Worm (Caenorhabditis elegans) whole organism, L4 larva: ENCODE measurements around the gene frm-3.

Experiments
- F26F4.8 ChIP-seq: fragments of 200-800 bp; sonication (Bioruptor generic); conservative IDR thresholded peaks from 2 replicates; pipeline ENCODE4 v1.3.6; 2022; ENCODE audit warnings: missing genetic modification characterization, missing compliant biosample characterization
- R02D3.7 ChIP-seq: fragments of 150-350 bp; sonication (generic microtip); optimal IDR thresholded peaks from 3 replicates; lab custom pipeline; 2014; ENCODE audit warnings: missing biosample characterization, missing genetic modification characterization
- Y5F2A.4 ChIP-seq: fragments of 200-800 bp; sonication (Bioruptor generic); optimal IDR thresholded peaks from 2 replicates; lab custom pipeline; 2018; ENCODE audit warnings: mild to moderate bottlenecking, missing genetic modification characterization, missing compliant biosample characterization
- Y75B8A.6 ChIP-seq: fragments of 200-800 bp; sonication (Bioruptor generic); IDR thresholded peaks from 2 replicates; pipeline ENCODE4 v1.3.6; 2022; ENCODE audit warnings: missing genetic modification reagents, missing genetic modification characterization, missing compliant biosample characterization
- aha-1 ChIP-seq: fragments of 150-350 bp; peaks from one replicate; lab custom pipeline; 2014; ENCODE audit warnings: missing biosample characterization, missing genetic modification characterization
- ama-1 ChIP-seq: fragments of 150-350 bp; optimal IDR thresholded peaks from 2 replicates; lab custom pipeline; 2014; ENCODE audit warnings: inconsistent platforms, mixed read lengths
- attf-4 ChIP-seq: sonication (generic microtip); optimal IDR thresholded peaks from 3 replicates; lab custom pipeline; 2017; ENCODE audit warnings: missing biosample characterization, missing genetic modification characterization
- ceh-20 ChIP-seq: fragments of 200-800 bp; sonication (Bioruptor generic); IDR thresholded peaks from 2 replicates; pipeline ENCODE4 v1.3.6; 2022; ENCODE audit warnings: missing genetic modification reagents, missing genetic modification characterization, missing compliant biosample characterization
- ceh-28 ChIP-seq: fragments of 150-350 bp; optimal IDR thresholded peaks from 2 replicates; lab custom pipeline; 2014; ENCODE audit warnings: missing biosample characterization, missing genetic modification reagents, missing genetic modification characterization
- ces-1 ChIP-seq: fragments of 150-350 bp; sonication (generic microtip); optimal IDR thresholded peaks from 4 replicates; lab custom pipeline; 2014; ENCODE audit warnings: missing biosample characterization, missing genetic modification reagents, missing genetic modification characterization
- daf-16 ChIP-seq, 3 experiments: sonication (generic microtip); optimal IDR thresholded peaks; 2 replicates each; lab custom pipeline; 2016 to 2017; ENCODE audit warnings: missing genetic modification characterization in 3 of 3, missing genetic modification reagents in 3 of 3, mild to moderate bottlenecking in 2 of 3, missing compliant biosample characterization in 2 of 3, missing biosample characterization in 1 of 3, moderate library complexity in 1 of 3
- daf-19 ChIP-seq: fragments of 200-800 bp; sonication (Bioruptor generic); conservative IDR thresholded peaks from 2 replicates; pipeline ENCODE4 v1.3.6; 2022; ENCODE audit warnings: missing genetic modification characterization, missing compliant biosample characterization
- dmd-6 ChIP-seq: fragments of 200-800 bp; sonication (Bioruptor generic); IDR thresholded peaks from 2 replicates; pipeline ENCODE4 v1.3.6; 2022; ENCODE audit warnings: missing genetic modification reagents, missing genetic modification characterization, missing compliant biosample characterization
- dmd-8 ChIP-seq: fragments of 200-800 bp; sonication (Bioruptor generic); IDR thresholded peaks from 2 replicates; pipeline ENCODE4 v1.3.6; 2022; ENCODE audit warnings: missing genetic modification characterization, missing compliant biosample characterization
- fos-1 ChIP-seq: fragments of 150-350 bp; optimal IDR thresholded peaks from 2 replicates; lab custom pipeline; 2014; ENCODE audit warnings: missing biosample characterization, missing genetic modification characterization
- gei-8 ChIP-seq: fragments of 200-800 bp; sonication (Bioruptor generic); optimal IDR thresholded peaks from 2 replicates; lab custom pipeline; 2018; ENCODE audit warnings: mild to moderate bottlenecking, missing genetic modification characterization, missing compliant biosample characterization
- hlh-30 ChIP-seq: sonication (generic microtip); optimal IDR thresholded peaks from 2 replicates; lab custom pipeline; 2017; ENCODE audit warnings: antibody characterized with exemption, mild to moderate bottlenecking, missing genetic modification characterization, missing compliant biosample characterization; ENCODE audit not compliant: insufficient read depth
- lim-7 ChIP-seq: fragments of 200-800 bp; sonication (Bioruptor generic); IDR thresholded peaks from 2 replicates; pipeline ENCODE4 v1.3.6; 2022; ENCODE audit warnings: missing genetic modification characterization, missing compliant biosample characterization
- lin-1 ChIP-seq: fragments of 200-800 bp; sonication (Bioruptor generic); IDR thresholded peaks from 2 replicates; pipeline ENCODE4 v1.3.6; 2022; ENCODE audit warnings: missing genetic modification reagents, missing genetic modification characterization, missing compliant biosample characterization
- lin-15B ChIP-seq: fragments of 150-350 bp; sonication (generic microtip); optimal IDR thresholded peaks from 3 replicates; lab custom pipeline; 2014; ENCODE audit warnings: missing biosample characterization, missing genetic modification characterization
- mdl-1 ChIP-seq, 2 experiments: fragments of 150-350 bp in 1 of 2; sonication (generic microtip) in 1 of 2; optimal IDR thresholded peaks; 2 replicates each; lab custom pipeline; 2014 to 2017; ENCODE audit warnings: missing biosample characterization in 2 of 2, missing genetic modification characterization in 2 of 2
- mdt-29 ChIP-seq: fragments of 200-800 bp; sonication (Bioruptor generic); IDR thresholded peaks from 2 replicates; pipeline ENCODE4 v1.3.6; 2022; ENCODE audit warnings: missing genetic modification reagents, missing genetic modification characterization, missing compliant biosample characterization
- mxl-3 ChIP-seq: fragments of 200-800 bp; sonication (Bioruptor generic); optimal IDR thresholded peaks from 2 replicates; lab custom pipeline; 2018; ENCODE audit warnings: mild to moderate bottlenecking, missing genetic modification characterization, missing compliant biosample characterization
- nhr-25 ChIP-seq: sonication (generic microtip); optimal IDR thresholded peaks from 2 replicates; lab custom pipeline; 2017; ENCODE audit warnings: missing genetic modification characterization, mild to moderate bottlenecking, missing compliant biosample characterization, antibody characterized with exemption, moderate library complexity, borderline replicate concordance; ENCODE audit not compliant: insufficient read depth
- nhr-28 ChIP-seq: fragments of 150-350 bp; optimal IDR thresholded peaks from 2 replicates; lab custom pipeline; 2014; ENCODE audit warnings: missing biosample characterization, missing genetic modification characterization
- nhr-48 ChIP-seq: sonication (generic microtip); optimal IDR thresholded peaks from 2 replicates; lab custom pipeline; 2016; ENCODE audit warnings: mild to moderate bottlenecking, missing genetic modification characterization, missing compliant biosample characterization
- nhr-6 ChIP-seq: fragments of 150-350 bp; optimal IDR thresholded peaks from 2 replicates; lab custom pipeline; 2014; ENCODE audit warnings: missing biosample characterization, missing genetic modification characterization
- nhr-76 ChIP-seq: fragments of 150-350 bp; optimal IDR thresholded peaks from 2 replicates; lab custom pipeline; 2014; ENCODE audit warnings: missing biosample characterization, missing genetic modification characterization
- pha-4 ChIP-seq, 2 experiments: fragments of 150-350 bp in 1 of 2; fragments of 200-800 bp in 1 of 2; sonication (Bioruptor generic) in 1 of 2; IDR thresholded peaks in 1 of 2; optimal IDR thresholded peaks in 1 of 2; 2 replicates each; pipeline versions ENCODE4 v1.3.6 to Lab custom; 2014 to 2022; ENCODE audit warnings: missing genetic modification characterization in 2 of 2, missing genetic modification reagents in 2 of 2, missing biosample characterization in 1 of 2, missing compliant biosample characterization in 1 of 2
- rbr-2 ChIP-seq: sonication (generic microtip); optimal IDR thresholded peaks from 2 replicates; lab custom pipeline; 2016; ENCODE audit warnings: missing genotype, missing genetic modification characterization, missing compliant biosample characterization
- set-16 ChIP-seq: fragments of 200-800 bp; sonication (Bioruptor generic); IDR thresholded peaks from 2 replicates; pipeline ENCODE4 v1.3.6; 2022; ENCODE audit warnings: missing genetic modification reagents, missing genetic modification characterization, missing compliant biosample characterization
- skn-1 ChIP-seq: fragments of 150-350 bp; optimal IDR thresholded peaks from 2 replicates; lab custom pipeline; 2014; ENCODE audit warnings: missing biosample characterization, missing genetic modification characterization
- snpc-4 ChIP-seq: fragments of 150-350 bp; optimal IDR thresholded peaks from 2 replicates; lab custom pipeline; 2014; ENCODE audit warnings: missing biosample characterization, missing genetic modification characterization
- spr-1 ChIP-seq: sonication (generic microtip); optimal IDR thresholded peaks from 2 replicates; lab custom pipeline; 2016; ENCODE audit warnings: mild to moderate bottlenecking, missing genetic modification characterization, missing compliant biosample characterization
- unc-130 ChIP-seq: sonication (generic microtip); optimal IDR thresholded peaks from 2 replicates; lab custom pipeline; 2016; ENCODE audit warnings: missing genetic modification reagents, missing genetic modification characterization, missing compliant biosample characterization
- unc-62 ChIP-seq, 3 experiments: fragments of 150-350 bp in 1 of 3; sonication (generic microtip); optimal IDR thresholded peaks in 2 of 3; peaks in 1 of 3; 1 replicate in 1 of 3; 2 replicates in 2 of 3; lab custom pipeline; 2014 to 2017; ENCODE audit warnings: missing biosample characterization in 3 of 3, missing genetic modification characterization in 3 of 3, missing genetic modification reagents in 3 of 3, missing genotype in 1 of 3
- vab-7 ChIP-seq: fragments of 200-800 bp; sonication (Bioruptor generic); IDR thresholded peaks from 2 replicates; pipeline ENCODE4 v1.3.6; 2022; ENCODE audit warnings: missing genetic modification reagents, missing genetic modification characterization, missing compliant biosample characterization

The frm-3 gene

ce11 chrX:11533543-11534003 is 38.7 kb upstream of the frm-3 start, which contains the start of gene C35C5.8 (continued):
- TF ChIP-seq fos-1 (tag; lab: Kevin White, UChicago) = no peak
- TF ChIP-seq ces-1 (GFP tag; lab: Kevin White, UChicago) = no peak
- no peak for TF ChIP-seq nhr-76
- no peak for TF ChIP-seq dmd-8 (GFP tag; lab: Robert Waterston, UW)
- no peak for TF ChIP-seq pha-4 (GFP tag; IDR thresholded peaks at IDR 0.05; lab: Robert Waterston, UW)
- TF ChIP-seq pha-4 (tag; optimal IDR thresholded peaks at IDR 0.05; lab: Kevin White, UChicago) = no peak

ce11 chrX:11534443-11534842 is 37.9 kb upstream of the frm-3 start:
- TF ChIP-seq hlh-30 (tag; lab: Kevin White, UChicago) (peak; percentile 12), R02D3.7 (tag; lab: Kevin White, UChicago) (no peak), mxl-3 (GFP tag; lab: Kevin White, UChicago) (peak; percentile 15), dmd-6 (0 out of 2 replicates have a peak, but pooled peaks have one; percentile 11), nhr-28 (peak; percentile 28)

ce11 chrX:11536408-11536807 is 35.9 kb upstream of the frm-3 start, which contains the start of gene C35C5.9:
Gene C35C5.9 (plus strand): TSS chrX:11536568.
- TF ChIP-seq mdl-1 (tag; optimal IDR thresholded peaks at IDR 0.05; lab: Kevin White, UChicago) = peak in 1 of 2 experiments; percentile 50
- TF ChIP-seq daf-16 (GFP tag; optimal IDR thresholded peaks at IDR 0.05; lab: Kevin White, UChicago) = no peak
- TF ChIP-seq daf-16 (tag; optimal IDR thresholded peaks at IDR 0.05; lab: Kevin White, UChicago) = no peak
- no peak for TF ChIP-seq daf-19
- 0 out of 2 replicates have a peak, but pooled peaks have one; percentile 13 for TF ChIP-seq dmd-6
- TF ChIP-seq hlh-30 (tag; lab: Kevin White, UChicago) = peak; percentile 67
- no peak for TF ChIP-seq nhr-6 (tag; lab: Kevin White, UChicago)
- no peak for TF ChIP-seq set-16 (GFP tag; lab: Robert Waterston, UW)

ce11 chrX:11537240-11537764 is 35.0 kb upstream of the frm-3 start, which contains the start of gene gcp-2.2:
Gene gcp-2.2 (plus strand): TSS chrX:11537714.
- TF ChIP-seq mdt-29 (GFP tag; lab: Robert Waterston, UW) = no peak
- TF ChIP-seq nhr-25 (tag; lab: Kevin White, UChicago) = no peak
- no peak for TF ChIP-seq vab-7
- no peak for TF ChIP-seq ama-1
- no peak for TF ChIP-seq nhr-76
- TF ChIP-seq gei-8 (GFP tag; lab: Kevin White, UChicago) = no peak
- no peak for TF ChIP-seq snpc-4 (tag; lab: Kevin White, UChicago)
- no peak for TF ChIP-seq Y75B8A.6 (GFP tag; lab: Robert Waterston, UW)

- TF ChIP-seq ceh-20 (no peak), attf-4 (no peak), spr-1 (tag; lab: Kevin White, UChicago) (no peak), daf-16 (GFP tag; optimal IDR thresholded peaks at IDR 0.05; lab: Kevin White, UChicago) (no peak), daf-16 (tag; optimal IDR thresholded peaks at IDR 0.05; lab: Kevin White, UChicago) (no peak), lin-1 (GFP tag; lab: Robert Waterston, UW) (no peak), aha-1 (peak; percentile 90), ama-1 (no peak)
Observed at ce11 chrX:11541690-11542089, 30.6 kb upstream of the frm-3 start.

ce11 chrX:11546445-11547275 is 25.6 kb upstream of the frm-3 start, which contains the start of gene selt-1.1:
Gene selt-1.1 (minus strand): TSS chrX:11546495.
- TF ChIP-seq F26F4.8 (GFP tag; lab: Robert Waterston, UW) = no peak
- no peak for TF ChIP-seq skn-1
- TF ChIP-seq unc-130 (GFP tag; lab: Kevin White, UChicago) = no peak
- peak; percentile 67 for TF ChIP-seq rbr-2 (tag; lab: Kevin White, UChicago)
- peak in 1 of 2 experiments; percentile 19 for TF ChIP-seq unc-62 (GFP tag; optimal IDR thresholded peaks at IDR 0.05 in 1 of 2; lab: Kevin White, UChicago)
- no peak for TF ChIP-seq unc-62 (tag; optimal IDR thresholded peaks at IDR 0.05; lab: Kevin White, UChicago)
- TF ChIP-seq aha-1 = no peak
- no peak for TF ChIP-seq Y5F2A.4 (GFP tag; lab: Kevin White, UChicago)
- TF ChIP-seq nhr-6 (tag; lab: Kevin White, UChicago) = peak; percentile 97
- 0 out of 2 replicates have a peak, but pooled peaks have one; percentile 32 for TF ChIP-seq ceh-20
- peak; percentile 5 for TF ChIP-seq ceh-28 (tag; lab: Kevin White, UChicago)
- TF ChIP-seq daf-16 (GFP tag; optimal IDR thresholded peaks at IDR 0.05; lab: Kevin White, UChicago) = no peak
- peak; percentile 73 for TF ChIP-seq daf-16 (tag; optimal IDR thresholded peaks at IDR 0.05; lab: Kevin White, UChicago)
- no peak for TF ChIP-seq lin-15B (tag; lab: Kevin White, UChicago)
- TF ChIP-seq nhr-48 (tag; lab: Kevin White, UChicago) = peak; percentile 43
- peak; percentile 36; the same call in 1 of the 2 replicates for TF ChIP-seq lin-1 (GFP tag; lab: Robert Waterston, UW)
- no peak for TF ChIP-seq lim-7 (GFP tag; lab: Robert Waterston, UW)
